Fruit fly (Drosophila melanogaster) whole organism, embryonic: ENCODE measurements around the gene LIMK1.

ENCODE experiments used
- CG10209 ChIP-seq: fragments of 200-800 bp; sonication (Bioruptor generic); optimal IDR thresholded peaks from 3 replicates; lab custom pipeline; 2017; ENCODE audit warnings: missing biosample characterization, mild to moderate bottlenecking, missing genetic modification characterization, missing genetic modification reagents
- CG10366 ChIP-seq: fragments of 200-800 bp; sonication (Bioruptor generic); IDR thresholded peaks from 2 replicates; pipeline ENCODE4 v1.3.6; 2022; ENCODE audit warnings: missing biosample characterization, missing genetic modification characterization
- CG10543 ChIP-seq: fragments of 200-800 bp; sonication (Bioruptor generic); optimal IDR thresholded peaks from 3 replicates; lab custom pipeline; 2017; ENCODE audit warnings: missing biosample characterization, mild to moderate bottlenecking, missing genetic modification characterization, moderate library complexity
- CG11085 ChIP-seq: fragments of 200-800 bp; sonication (Bioruptor generic); IDR thresholded peaks from 2 replicates; pipeline ENCODE4 v1.3.6; 2022; ENCODE audit warnings: missing biosample characterization, missing genetic modification characterization
- CG11456 ChIP-seq: fragments of 200-800 bp; sonication (Bioruptor generic); IDR thresholded peaks from 3 replicates; pipeline ENCODE4 v1.3.6; 2022; ENCODE audit warnings: missing biosample characterization, missing genetic modification characterization
- CG12071 ChIP-seq: fragments of 200-800 bp; sonication (Bioruptor generic); optimal IDR thresholded peaks from 3 replicates; lab custom pipeline; 2018; ENCODE audit warnings: missing biosample characterization, mild to moderate bottlenecking, missing genetic modification characterization
- CG12104 ChIP-seq: fragments of 200-800 bp; sonication (Bioruptor generic); optimal IDR thresholded peaks from 3 replicates; lab custom pipeline; 2016; ENCODE audit warnings: missing biosample characterization, missing genetic modification characterization
- CG12155 ChIP-seq: fragments of 200-800 bp; sonication (Bioruptor generic); optimal IDR thresholded peaks from 3 replicates; lab custom pipeline; 2016; ENCODE audit warnings: missing biosample characterization, missing genetic modification characterization
- CG12299 ChIP-seq: fragments of 200-800 bp; sonication (Bioruptor generic); optimal IDR thresholded peaks from 2 replicates; lab custom pipeline; 2018; ENCODE audit warnings: missing biosample characterization, mild to moderate bottlenecking, missing genetic modification characterization
- CG1233 ChIP-seq: fragments of 200-800 bp; sonication (Bioruptor generic); optimal IDR thresholded peaks from 4 replicates; lab custom pipeline; 2018; ENCODE audit warnings: missing biosample characterization, mild to moderate bottlenecking, missing genetic modification characterization
- CG13424 ChIP-seq: fragments of 200-800 bp; sonication (Bioruptor generic); optimal IDR thresholded peaks from 2 replicates; lab custom pipeline; 2019; ENCODE audit warnings: missing biosample characterization, mild to moderate bottlenecking, missing genetic modification characterization, moderate library complexity
- CG15514 ChIP-seq: fragments of 200-800 bp; sonication (Bioruptor generic); optimal IDR thresholded peaks from 3 replicates; lab custom pipeline; 2017; ENCODE audit warnings: missing biosample characterization, missing genetic modification characterization, mild to moderate bottlenecking, moderate library complexity, missing genetic modification reagents
- CG1602 ChIP-seq: fragments of 200-800 bp; sonication (Bioruptor generic); optimal IDR thresholded peaks from 3 replicates; lab custom pipeline; 2016; ENCODE audit warnings: missing biosample characterization, missing genetic modification characterization
- CG17186 ChIP-seq: fragments of 200-800 bp; sonication (Bioruptor generic); optimal IDR thresholded peaks from 3 replicates; lab custom pipeline; 2017; ENCODE audit warnings: missing biosample characterization, missing genetic modification reagents, missing genetic modification characterization
- CG17802 ChIP-seq: fragments of 200-800 bp; sonication (Bioruptor generic); optimal IDR thresholded peaks from 2 replicates; lab custom pipeline; 2018; ENCODE audit warnings: missing biosample characterization, mild to moderate bottlenecking, missing genetic modification characterization, moderate library complexity
- CG17829 ChIP-seq: fragments of 200-800 bp; optimal IDR thresholded peaks from 2 replicates; lab custom pipeline; 2019; ENCODE audit warnings: missing biosample characterization, mild to moderate bottlenecking, missing genetic modification characterization, moderate library complexity
- CG18011 ChIP-seq: fragments of 200-800 bp; sonication (Bioruptor generic); optimal IDR thresholded peaks from 2 replicates; lab custom pipeline; 2017; ENCODE audit warnings: missing biosample characterization, missing genetic modification characterization, mild to moderate bottlenecking, moderate library complexity, missing genotype
- CG2712 ChIP-seq: fragments of 200-800 bp; optimal IDR thresholded peaks from 3 replicates; lab custom pipeline; 2019; ENCODE audit warnings: missing biosample characterization, mild to moderate bottlenecking, missing genetic modification characterization, moderate library complexity
- CG33213 ChIP-seq: fragments of 200-800 bp; sonication (Bioruptor generic); optimal IDR thresholded peaks from 3 replicates; lab custom pipeline; 2016; ENCODE audit warnings: missing biosample characterization, missing genetic modification characterization
- CG3407 ChIP-seq: fragments of 200-800 bp; sonication (Bioruptor generic); optimal IDR thresholded peaks from 2 replicates; lab custom pipeline; 2018; ENCODE audit warnings: missing biosample characterization, mild to moderate bottlenecking, missing genetic modification characterization
- CG34422 ChIP-seq: fragments of 200-800 bp; sonication (Bioruptor generic); IDR thresholded peaks from 3 replicates; pipeline ENCODE4 v1.3.6; 2022; ENCODE audit warnings: missing biosample characterization, missing genetic modification characterization
- CG4707 ChIP-seq: fragments of 200-800 bp; sonication (Bioruptor generic); optimal IDR thresholded peaks from 2 replicates; lab custom pipeline; 2018; ENCODE audit warnings: missing biosample characterization, mild to moderate bottlenecking, missing genetic modification characterization, moderate library complexity
- CG6854 ChIP-seq: fragments of 200-800 bp; sonication (Bioruptor generic); optimal IDR thresholded peaks from 3 replicates; lab custom pipeline; 2017; ENCODE audit warnings: missing biosample characterization, mild to moderate bottlenecking, missing genetic modification characterization
- CG7839 ChIP-seq: fragments of 200-800 bp; sonication (Bioruptor generic); optimal IDR thresholded peaks from 3 replicates; lab custom pipeline; 2018; ENCODE audit warnings: missing biosample characterization, mild to moderate bottlenecking, missing genetic modification characterization, moderate library complexity
- Dll ChIP-seq: fragments of 200-800 bp; sonication (Bioruptor generic); IDR thresholded peaks from 4 replicates; pipeline ENCODE4 v1.3.6; 2022; ENCODE audit warnings: missing biosample characterization, missing genetic modification characterization; ENCODE audit not compliant: partially characterized antibody
- Dp ChIP-seq: fragments of 200-800 bp; sonication (Bioruptor generic); optimal IDR thresholded peaks from 2 replicates; lab custom pipeline; 2018; ENCODE audit warnings: missing biosample characterization, mild to moderate bottlenecking, missing genetic modification characterization, moderate library complexity
- Drgx ChIP-seq: fragments of 200-800 bp; sonication (Bioruptor generic); IDR thresholded peaks from 2 replicates; pipeline ENCODE4 v1.3.6; 2022; ENCODE audit warnings: missing biosample characterization, missing genetic modification characterization
- Eip74EF ChIP-seq, 2 experiments: fragments of 200-800 bp in 1 of 2; fragments of >200 bp in 1 of 2; sonication (Bioruptor generic) in 1 of 2; optimal IDR thresholded peaks; 2 replicates each; lab custom pipeline; 2017 to 2019; ENCODE audit warnings: missing biosample characterization in 2 of 2, missing genetic modification characterization in 2 of 2, mild to moderate bottlenecking in 1 of 2, moderate library complexity in 1 of 2
- Fer2 ChIP-seq: fragments of 200-800 bp; sonication (Bioruptor generic); optimal IDR thresholded peaks from 2 replicates; lab custom pipeline; 2018; ENCODE audit warnings: missing biosample characterization, mild to moderate bottlenecking, missing genetic modification characterization, moderate library complexity
- HHEX ChIP-seq: fragments of 200-800 bp; sonication (Bioruptor generic); optimal IDR thresholded peaks from 3 replicates; lab custom pipeline; 2017; ENCODE audit warnings: missing biosample characterization, mild to moderate bottlenecking, missing genetic modification characterization, missing genetic modification reagents
- Hey ChIP-seq: fragments of 200-800 bp; sonication (Bioruptor generic); optimal IDR thresholded peaks from 3 replicates; lab custom pipeline; 2018; ENCODE audit warnings: missing biosample characterization, mild to moderate bottlenecking, missing genetic modification characterization
- Mad ChIP-seq: fragments of 200-800 bp; sonication (Bioruptor generic); optimal IDR thresholded peaks from 2 replicates; lab custom pipeline; 2016; ENCODE audit warnings: missing biosample characterization, missing genetic modification characterization
- Max ChIP-seq: fragments of 200-800 bp; sonication (Bioruptor generic); optimal IDR thresholded peaks from 2 replicates; lab custom pipeline; 2016; ENCODE audit warnings: missing biosample characterization, mild to moderate bottlenecking, missing genetic modification characterization
- Meics ChIP-seq: fragments of 200-800 bp; sonication (Bioruptor generic); optimal IDR thresholded peaks from 2 replicates; lab custom pipeline; 2017; ENCODE audit warnings: missing biosample characterization, mild to moderate bottlenecking, missing genetic modification characterization
- Vsx1 ChIP-seq: fragments of 200-800 bp; sonication (Bioruptor generic); optimal IDR thresholded peaks from 2 replicates; lab custom pipeline; 2017; ENCODE audit warnings: missing biosample characterization, mild to moderate bottlenecking, missing genetic modification characterization, missing genetic modification reagents
- al ChIP-seq: fragments of 200-800 bp; sonication (Bioruptor generic); IDR thresholded peaks from 2 replicates; pipeline ENCODE4 v1.3.6; 2022; ENCODE audit warnings: missing biosample characterization, missing genetic modification characterization
- crol ChIP-seq: fragments of 200-800 bp; sonication (Bioruptor generic); IDR thresholded peaks from 2 replicates; pipeline ENCODE4 v1.3.6; 2022; ENCODE audit warnings: missing biosample characterization, missing genetic modification characterization
- dmrt11E ChIP-seq: fragments of 200-800 bp; sonication (Bioruptor generic); optimal IDR thresholded peaks from 3 replicates; lab custom pipeline; 2018; ENCODE audit warnings: missing biosample characterization, mild to moderate bottlenecking, missing genetic modification characterization, moderate library complexity
- ewg ChIP-seq: fragments of 200-800 bp; sonication (Bioruptor generic); optimal IDR thresholded peaks from 3 replicates; lab custom pipeline; 2017; ENCODE audit warnings: mild to moderate bottlenecking, missing biosample characterization, missing genetic modification reagents, missing genetic modification characterization
- fd102C ChIP-seq: fragments of 200-800 bp; sonication (Bioruptor generic); optimal IDR thresholded peaks from 2 replicates; lab custom pipeline; 2018; ENCODE audit warnings: missing biosample characterization, mild to moderate bottlenecking, missing genetic modification characterization, moderate library complexity
- gcm2 ChIP-seq: fragments of 200-800 bp; sonication (Bioruptor generic); optimal IDR thresholded peaks from 2 replicates; lab custom pipeline; 2016; ENCODE audit warnings: missing biosample characterization, missing genetic modification characterization
- nom ChIP-seq: fragments of 200-800 bp; sonication (Bioruptor generic); optimal IDR thresholded peaks from 2 replicates; lab custom pipeline; 2017; ENCODE audit warnings: missing biosample characterization, missing genetic modification characterization, mild to moderate bottlenecking, moderate library complexity, missing genetic modification reagents
- phol ChIP-seq: fragments of 200-800 bp; sonication (Bioruptor generic); optimal IDR thresholded peaks from 3 replicates; lab custom pipeline; 2018; ENCODE audit warnings: missing biosample characterization, mild to moderate bottlenecking, missing genetic modification characterization, moderate library complexity
- ranshi ChIP-seq: fragments of 200-800 bp; sonication (Bioruptor generic); IDR thresholded peaks from 2 replicates; pipeline ENCODE4 v1.3.6; 2022; ENCODE audit warnings: missing biosample characterization, missing genetic modification characterization
- seq ChIP-seq: fragments of 200-800 bp; sonication (Bioruptor generic); IDR thresholded peaks from 2 replicates; pipeline ENCODE4 v1.3.6; 2022; ENCODE audit warnings: missing biosample characterization, missing genetic modification characterization
- slou ChIP-seq: fragments of 200-800 bp; sonication (Bioruptor generic); optimal IDR thresholded peaks from 3 replicates; lab custom pipeline; 2016; ENCODE audit warnings: missing biosample characterization, missing genetic modification characterization
- tap ChIP-seq: fragments of 200-800 bp; optimal IDR thresholded peaks from 3 replicates; lab custom pipeline; 2019; ENCODE audit warnings: missing biosample characterization, mild to moderate bottlenecking, missing genetic modification characterization, moderate library complexity
- tio ChIP-seq: fragments of 200-800 bp; sonication (Bioruptor generic); optimal IDR thresholded peaks from 2 replicates; lab custom pipeline; 2017; ENCODE audit warnings: missing biosample characterization, missing genetic modification characterization, inconsistent platforms
- zf30C ChIP-seq: fragments of 200-800 bp; sonication (Bioruptor generic); optimal IDR thresholded peaks from 3 replicates; lab custom pipeline; 2018; ENCODE audit warnings: missing biosample characterization, mild to moderate bottlenecking, missing genetic modification characterization

LIMK1 gene

dm6 chrX:12629564-12629963 lies 37.6 kb upstream of the LIMK1 start, which contains the start of the genes Aven and CG2540 (continued):
- peak; percentile 47 for TF ChIP-seq seq (GFP tag; lab: Robert Waterston, UW)
- TF ChIP-seq CG12104: peak; percentile 80
- peak; percentile 83 for TF ChIP-seq HHEX
- TF ChIP-seq Meics: peak; percentile 87
- peak; percentile 61 for TF ChIP-seq ewg (GFP tag; lab: Kevin White, UChicago)
- peak; percentile 85 for TF ChIP-seq dmrt11E
- TF ChIP-seq slou: peak; percentile 12
- peak; percentile 4 for TF ChIP-seq Dp (GFP tag; lab: Kevin White, UChicago)
- peak; percentile 74 for TF ChIP-seq CG12155
- TF ChIP-seq fd102C: no peak
- TF ChIP-seq CG18011 (GFP tag; lab: Kevin White, UChicago): peak; percentile 24
- TF ChIP-seq tap (tag; lab: Kevin White, UChicago): peak; percentile 81
- TF ChIP-seq CG12299: peak; percentile 80
- TF ChIP-seq Hey: peak; percentile 1
- peak; percentile 52 for TF ChIP-seq CG1602 (GFP tag; lab: Kevin White, UChicago)
- TF ChIP-seq Mad (GFP tag; lab: Kevin White, UChicago): no peak
- peak; percentile 81 for TF ChIP-seq CG6854 (GFP tag; lab: Kevin White, UChicago)
- peak; percentile 79 for TF ChIP-seq Fer2
- TF ChIP-seq CG4707 (GFP tag; lab: Kevin White, UChicago): peak; percentile 33
- peak; percentile 94 for TF ChIP-seq CG13424 (tag; lab: Kevin White, UChicago)
- peak; percentile 20 for TF ChIP-seq nom
- peak; percentile 80 for TF ChIP-seq CG1233 (GFP tag; lab: Kevin White, UChicago)
- no peak for TF ChIP-seq CG33213 (GFP tag; lab: Kevin White, UChicago)
- peak; percentile 33; the same call in 1 of the 3 replicates for TF ChIP-seq CG34422
- peak; percentile 58; the same call in 1 of the 2 replicates for TF ChIP-seq al (GFP tag; lab: Robert Waterston, UW)
- peak in 1 of 2 experiments; percentile 66 for TF ChIP-seq Eip74EF (GFP tag; optimal IDR thresholded peaks at IDR 0.05; lab: Kevin White, UChicago)
- peak; percentile 77 for TF ChIP-seq ranshi (GFP tag; lab: Robert Waterston, UW)
- TF ChIP-seq CG10543: peak; percentile 89
- TF ChIP-seq CG17829 (tag; lab: Kevin White, UChicago): peak; percentile 92
- TF ChIP-seq tio (GFP tag; lab: Kevin White, UChicago): peak; percentile 32
- no peak for TF ChIP-seq zf30C (GFP tag; lab: Kevin White, UChicago)
- TF ChIP-seq Max: peak; percentile 48
- peak; percentile 49 for TF ChIP-seq CG10366 (GFP tag; lab: Robert Waterston, UW)
- TF ChIP-seq Drgx (GFP tag; lab: Robert Waterston, UW): peak; percentile 65; the same call in 1 of the 2 replicates
- TF ChIP-seq CG11085 (GFP tag; lab: Robert Waterston, UW): peak; percentile 74
- peak; percentile 79 for TF ChIP-seq CG10209 (GFP tag; lab: Kevin White, UChicago)
- no peak for TF ChIP-seq CG17186 (GFP tag; lab: Kevin White, UChicago)
- TF ChIP-seq Dll: 0 out of 4 replicates have a peak, but pooled peaks have one; percentile 52
- TF ChIP-seq CG15514 (GFP tag; lab: Kevin White, UChicago): peak; percentile 77
- TF ChIP-seq CG12071 (GFP tag; lab: Kevin White, UChicago): peak; percentile 6
- TF ChIP-seq crol (GFP tag; lab: Robert Waterston, UW): no peak
- peak; percentile 13 for TF ChIP-seq CG17802
- no peak for TF ChIP-seq gcm2 (GFP tag; lab: Kevin White, UChicago)
- TF ChIP-seq CG7839 (tag; lab: Kevin White, UChicago): peak; percentile 91
- TF ChIP-seq CG2712: peak; percentile 90
- TF ChIP-seq CG11456 (GFP tag; lab: Robert Waterston, UW): peak; percentile 55; the same call in 1 of the 3 replicates
- peak; percentile 87 for TF ChIP-seq phol
- TF ChIP-seq CG3407 (GFP tag; lab: Kevin White, UChicago): peak; percentile 70
- peak; percentile 67 for TF ChIP-seq Vsx1 (GFP tag; lab: Kevin White, UChicago)
